Worm (Caenorhabditis elegans) whole organism, L1 larva: ENCODE measurements around the gene Y65A5A.1.
A peak's percentile ranks its signal among the peaks of the same experiment; 100 is the strongest.

Source experiments
- Y116A8C.19 ChIP-seq: sonication (generic microtip); optimal IDR thresholded peaks from 2 replicates; lab custom pipeline; 2016; ENCODE audit warnings: missing compliant biosample characterization, missing genetic modification characterization, borderline replicate concordance
- aha-1 ChIP-seq: fragments of 150-350 bp; optimal IDR thresholded peaks from 2 replicates; lab custom pipeline; 2014; ENCODE audit warnings: missing biosample characterization, missing genetic modification characterization
- aly-2 ChIP-seq: fragments of 150-350 bp; optimal IDR thresholded peaks from 2 replicates; lab custom pipeline; 2014; ENCODE audit warnings: missing biosample characterization, missing genetic modification characterization
- ceh-82 ChIP-seq, 3 experiments: fragments of 150-350 bp in 1 of 3; sonication (generic microtip) in 2 of 3; optimal IDR thresholded peaks; 2 replicates each; lab custom pipeline; 2014 to 2017; ENCODE audit warnings: missing biosample characterization in 3 of 3, missing genetic modification characterization in 3 of 3
- ceh-90 ChIP-seq: sonication (generic microtip); optimal IDR thresholded peaks from 2 replicates; lab custom pipeline; 2016; ENCODE audit warnings: missing genetic modification characterization, missing compliant biosample characterization
- ces-1 ChIP-seq: fragments of 150-350 bp; optimal IDR thresholded peaks from 2 replicates; lab custom pipeline; 2014; ENCODE audit warnings: missing biosample characterization, missing genetic modification reagents, missing genetic modification characterization
- dpl-1 ChIP-seq, 3 experiments: fragments of 150-350 bp in 2 of 3; sonication (generic microtip) in 1 of 3; optimal IDR thresholded peaks; 2 replicates each; lab custom pipeline; 2014 to 2017; ENCODE audit warnings: missing biosample characterization in 3 of 3, missing genetic modification characterization in 3 of 3, missing genetic modification reagents in 3 of 3
- dsc-1 ChIP-seq: sonication (generic microtip); optimal IDR thresholded peaks from 2 replicates; lab custom pipeline; 2016; ENCODE audit warnings: mild to moderate bottlenecking, missing genetic modification characterization, missing compliant biosample characterization
- efl-3 ChIP-seq: fragments of 200-800 bp; sonication (Bioruptor generic); optimal IDR thresholded peaks from 2 replicates; lab custom pipeline; 2018; ENCODE audit warnings: mild to moderate bottlenecking, missing genetic modification characterization, missing compliant biosample characterization
- egl-13 ChIP-seq: sonication (generic microtip); optimal IDR thresholded peaks from 2 replicates; lab custom pipeline; 2016; ENCODE audit warnings: missing genotype, missing genetic modification reagents, missing genetic modification characterization, missing compliant biosample characterization
- egl-27 ChIP-seq, 2 experiments: fragments of 150-350 bp in 1 of 2; sonication (generic microtip); optimal IDR thresholded peaks; 3 replicates each; lab custom pipeline; 2017 to 2018; ENCODE audit warnings: missing biosample characterization in 2 of 2, missing genetic modification characterization in 2 of 2, missing genetic modification reagents in 2 of 2
- elt-2 ChIP-seq: sonication (generic microtip); optimal IDR thresholded peaks from 2 replicates; lab custom pipeline; 2016; ENCODE audit warnings: missing genetic modification characterization, mild to moderate bottlenecking, inconsistent platforms, missing compliant biosample characterization, missing genetic modification reagents
- elt-3 ChIP-seq, 6 experiments: fragments of 150-350 bp in 1 of 6; sonication (generic microtip); optimal IDR thresholded peaks; 2 replicates each; lab custom pipeline; 2017 to 2018; ENCODE audit warnings: missing biosample characterization in 6 of 6, missing genetic modification characterization in 6 of 6, inconsistent platforms in 1 of 6
- ets-5 ChIP-seq: fragments of 200-800 bp; sonication (Bioruptor generic); IDR thresholded peaks from 2 replicates; pipeline ENCODE4 v1.3.6; 2022; ENCODE audit warnings: missing genetic modification characterization, missing compliant biosample characterization
- fkh-10 ChIP-seq: sonication (generic microtip); optimal IDR thresholded peaks from 2 replicates; lab custom pipeline; 2017; ENCODE audit warnings: missing biosample characterization, missing genetic modification reagents, missing genetic modification characterization
- fkh-4 ChIP-seq: sonication (generic microtip); optimal IDR thresholded peaks from 2 replicates; lab custom pipeline; 2016; ENCODE audit warnings: missing compliant biosample characterization, missing genetic modification characterization, borderline replicate concordance
- hlh-17 ChIP-seq: fragments of 200-800 bp; sonication (Bioruptor generic); optimal IDR thresholded peaks from 2 replicates; lab custom pipeline; 2018; ENCODE audit warnings: missing genetic modification characterization, mild to moderate bottlenecking, missing compliant biosample characterization, moderate library complexity, borderline replicate concordance
- hpl-2 ChIP-seq: fragments of 150-350 bp; optimal IDR thresholded peaks from 2 replicates; lab custom pipeline; 2014; ENCODE audit warnings: missing biosample characterization, missing genetic modification reagents, missing genetic modification characterization
- jun-1 ChIP-seq: fragments of 150-350 bp; optimal IDR thresholded peaks from 2 replicates; lab custom pipeline; 2014; ENCODE audit warnings: missing biosample characterization, missing genetic modification reagents, missing genetic modification characterization
- lin-13 ChIP-seq: fragments of 150-350 bp; optimal IDR thresholded peaks from 2 replicates; lab custom pipeline; 2014; ENCODE audit warnings: missing biosample characterization, missing genetic modification reagents, missing genetic modification characterization
- lin-35 ChIP-seq, 2 experiments: fragments of 150-350 bp; optimal IDR thresholded peaks; 2 replicates each; lab custom pipeline; 2014; ENCODE audit warnings: missing biosample characterization in 2 of 2, missing genetic modification characterization in 2 of 2, missing genetic modification reagents in 2 of 2
- lir-3 ChIP-seq: sonication (generic microtip); optimal IDR thresholded peaks from 2 replicates; lab custom pipeline; 2016; ENCODE audit warnings: mild to moderate bottlenecking, missing genetic modification characterization, moderate library complexity, missing compliant biosample characterization; ENCODE audit not compliant: poor library complexity
- lsy-2 ChIP-seq, 2 experiments: fragments of 150-350 bp; optimal IDR thresholded peaks; 2 replicates each; lab custom pipeline; 2014; ENCODE audit warnings: missing biosample characterization in 2 of 2, missing genetic modification characterization in 2 of 2
- mdl-1 ChIP-seq, 2 experiments: fragments of 150-350 bp; optimal IDR thresholded peaks; 2 replicates each; lab custom pipeline; 2014 to 2017; ENCODE audit warnings: missing biosample characterization in 2 of 2, missing genetic modification characterization in 2 of 2, inconsistent platforms in 1 of 2
- mef-2 ChIP-seq: fragments of 150-350 bp; optimal IDR thresholded peaks from 2 replicates; lab custom pipeline; 2014; ENCODE audit warnings: missing biosample characterization, missing genetic modification characterization
- nhr-11 ChIP-seq: fragments of 150-350 bp; optimal IDR thresholded peaks from 2 replicates; lab custom pipeline; 2014; ENCODE audit warnings: missing biosample characterization, missing genetic modification characterization
- nhr-20 ChIP-seq: sonication (generic microtip); optimal IDR thresholded peaks from 2 replicates; lab custom pipeline; 2016; ENCODE audit warnings: mild to moderate bottlenecking, missing genetic modification characterization, missing compliant biosample characterization
- nhr-76 ChIP-seq: sonication (generic microtip); optimal IDR thresholded peaks from 2 replicates; lab custom pipeline; 2017; ENCODE audit warnings: missing biosample characterization, missing genetic modification characterization
- nhr-77 ChIP-seq: fragments of 150-350 bp; optimal IDR thresholded peaks from 2 replicates; lab custom pipeline; 2014; ENCODE audit warnings: missing biosample characterization, missing genetic modification characterization
- nhr-90 ChIP-seq: sonication (generic microtip); optimal IDR thresholded peaks from 2 replicates; lab custom pipeline; 2016; ENCODE audit warnings: mild to moderate bottlenecking, missing genetic modification characterization, missing compliant biosample characterization; ENCODE audit not compliant: poor library complexity
- pag-3 ChIP-seq: sonication (generic microtip); optimal IDR thresholded peaks from 2 replicates; lab custom pipeline; 2017; ENCODE audit warnings: missing genetic modification characterization, mild to moderate bottlenecking, missing compliant biosample characterization, antibody characterized with exemption, borderline replicate concordance; ENCODE audit not compliant: insufficient read depth
- pax-3 ChIP-seq: fragments of 200-800 bp; sonication (Bioruptor generic); optimal IDR thresholded peaks from 2 replicates; lab custom pipeline; 2018; ENCODE audit warnings: mild to moderate bottlenecking, missing genetic modification characterization, moderate library complexity, missing compliant biosample characterization
- rnt-1 ChIP-seq: sonication (generic microtip); optimal IDR thresholded peaks from 2 replicates; lab custom pipeline; 2016; ENCODE audit warnings: mild to moderate bottlenecking, missing genetic modification characterization, moderate library complexity, missing compliant biosample characterization
- snpc-4 ChIP-seq: fragments of 150-350 bp; optimal IDR thresholded peaks from 2 replicates; lab custom pipeline; 2014; ENCODE audit warnings: missing biosample characterization, missing genetic modification characterization
- sox-4 ChIP-seq: sonication (generic microtip); optimal IDR thresholded peaks from 2 replicates; lab custom pipeline; 2016; ENCODE audit warnings: missing genetic modification characterization, missing compliant biosample characterization
- sup-37 ChIP-seq: fragments of 200-800 bp; sonication (Bioruptor generic); optimal IDR thresholded peaks from 2 replicates; lab custom pipeline; 2018; ENCODE audit warnings: mild to moderate bottlenecking, missing genetic modification characterization, missing compliant biosample characterization
- tbx-2 ChIP-seq: sonication (generic microtip); optimal IDR thresholded peaks from 2 replicates; lab custom pipeline; 2016; ENCODE audit warnings: missing genetic modification characterization, missing compliant biosample characterization
- tlp-1 ChIP-seq: fragments of 150-350 bp; optimal IDR thresholded peaks from 2 replicates; lab custom pipeline; 2014; ENCODE audit warnings: missing biosample characterization, missing genetic modification characterization
- unc-30 ChIP-seq: sonication (generic microtip); optimal IDR thresholded peaks from 2 replicates; lab custom pipeline; 2017; ENCODE audit warnings: missing biosample characterization, missing genetic modification characterization
- unc-62 ChIP-seq: fragments of 150-350 bp; optimal IDR thresholded peaks from 2 replicates; lab custom pipeline; 2014; ENCODE audit warnings: missing biosample characterization, missing genetic modification reagents, missing genetic modification characterization
- unc-98 ChIP-seq: fragments of 200-800 bp; sonication (Bioruptor generic); IDR thresholded peaks from 2 replicates; pipeline ENCODE4 v1.3.6; 2022; ENCODE audit warnings: missing genetic modification characterization, missing compliant biosample characterization
- vab-15 ChIP-seq: sonication (generic microtip); optimal IDR thresholded peaks from 2 replicates; lab custom pipeline; 2017; ENCODE audit warnings: missing genotype, mild to moderate bottlenecking, missing genetic modification characterization, missing compliant biosample characterization
- xbp-1 ChIP-seq: sonication (generic microtip); optimal IDR thresholded peaks from 2 replicates; lab custom pipeline; 2016; ENCODE audit warnings: missing genetic modification characterization, missing compliant biosample characterization
- zip-4 ChIP-seq: fragments of 200-800 bp; sonication (Bioruptor generic); optimal IDR thresholded peaks from 2 replicates; lab custom pipeline; 2018; ENCODE audit warnings: mild to moderate bottlenecking, missing genetic modification characterization, moderate library complexity, missing compliant biosample characterization
- ztf-4 ChIP-seq: fragments of 150-350 bp; optimal IDR thresholded peaks from 2 replicates; lab custom pipeline; 2014; ENCODE audit warnings: missing biosample characterization, missing genetic modification characterization

Y65A5A.1 gene

ce11 chrIV:16421903-16422557, 22.4 kb upstream of the Y65A5A.1 start (continued):
- TF ChIP-seq ces-1: no peak
- no peak for TF ChIP-seq sox-4 (tag; lab: Kevin White, UChicago)
- no peak for TF ChIP-seq jun-1 (tag; lab: Kevin White, UChicago)
- no peak for TF ChIP-seq aha-1
- peak in 2 of 3 experiments; percentile 15 to 57 for TF ChIP-seq dpl-1 (GFP tag; optimal IDR thresholded peaks at IDR 0.05; lab: Kevin White, UChicago)
- TF ChIP-seq, all 84 proteins: peak for 13

ce11 chrIV:16415100-16415973, 15.7 kb upstream of the Y65A5A.1 start:
- peak; percentile 99 for TF ChIP-seq fkh-4 (tag; lab: Kevin White, UChicago)
- peak; percentile 82 for TF ChIP-seq zip-4 (GFP tag; lab: Kevin White, UChicago)
- TF ChIP-seq nhr-77: no peak
- no peak for TF ChIP-seq hpl-2
- TF ChIP-seq efl-3 (GFP tag; lab: Kevin White, UChicago): peak; percentile 79
- no peak for TF ChIP-seq vab-15
- TF ChIP-seq hlh-17 (GFP tag; lab: Kevin White, UChicago): peak; percentile 82
- TF ChIP-seq tlp-1: no peak
- peak; percentile 52 for TF ChIP-seq jun-1 (tag; lab: Kevin White, UChicago)
- peak; percentile 51 for TF ChIP-seq lin-13 (GFP tag; lab: Kevin White, UChicago)
- peak; percentile 99 for TF ChIP-seq ceh-90 (tag; lab: Kevin White, UChicago)
- TF ChIP-seq nhr-20 (tag; lab: Kevin White, UChicago): peak; percentile 89
- TF ChIP-seq pag-3 (tag; lab: Kevin White, UChicago): no peak
- TF ChIP-seq unc-30 (tag; lab: Kevin White, UChicago): no peak
- peak; percentile 85 for TF ChIP-seq Y116A8C.19 (tag; lab: Kevin White, UChicago)
- TF ChIP-seq unc-62: no peak
- peak; percentile 72 for TF ChIP-seq elt-2
- peak; percentile 97 for TF ChIP-seq egl-13 (tag; lab: Kevin White, UChicago)
- peak in 1 of 2 experiments; percentile 5 for TF ChIP-seq mdl-1 (tag; optimal IDR thresholded peaks at IDR 0.05; lab: Kevin White, UChicago)
- peak; percentile 96 for TF ChIP-seq nhr-90 (tag; lab: Kevin White, UChicago)
- peak; percentile 98 for TF ChIP-seq lir-3 (tag; lab: Kevin White, UChicago)
- no peak for TF ChIP-seq nhr-76 (tag; lab: Kevin White, UChicago)
- peak; percentile 16 for TF ChIP-seq ztf-4 (tag; lab: Kevin White, UChicago)
- TF ChIP-seq aly-2 (tag; lab: Kevin White, UChicago): peak; percentile 62
- TF ChIP-seq pax-3 (tag; lab: Kevin White, UChicago): peak; percentile 90
- TF ChIP-seq rnt-1 (tag; lab: Kevin White, UChicago): peak; percentile 100
- TF ChIP-seq dsc-1: peak; percentile 96
- TF ChIP-seq lsy-2 (tag; optimal IDR thresholded peaks at IDR 0.05; lab: Kevin White, UChicago): peak; percentile 74 to 81
- peak; percentile 45 for TF ChIP-seq nhr-11 (tag; lab: Kevin White, UChicago)
- peak; percentile 73 to 76 (median 74) for TF ChIP-seq ceh-82 (tag; optimal IDR thresholded peaks at IDR 0.05; lab: Kevin White, UChicago)
- TF ChIP-seq tbx-2 (tag; lab: Kevin White, UChicago): peak; percentile 91
- no peak for TF ChIP-seq ces-1
- no peak for TF ChIP-seq fkh-10
- TF ChIP-seq sup-37 (GFP tag; lab: Kevin White, UChicago): peak; percentile 70
- TF ChIP-seq lin-35 (GFP tag; optimal IDR thresholded peaks at IDR 0.05; lab: Kevin White, UChicago): peak; percentile 92 to 97
- peak; percentile 96 for TF ChIP-seq unc-98 (GFP tag; lab: Robert Waterston, UW)
- peak; percentile 50 for TF ChIP-seq snpc-4
- TF ChIP-seq xbp-1 (tag; lab: Kevin White, UChicago): peak; percentile 87
- TF ChIP-seq elt-3 (tag; optimal IDR thresholded peaks at IDR 0.05; lab: Kevin White, UChicago): peak in 2 of 6 experiments; percentile 42 to 64
- no peak for TF ChIP-seq mef-2 (tag; lab: Kevin White, UChicago)
- TF ChIP-seq egl-27 (tag; optimal IDR thresholded peaks at IDR 0.05; lab: Kevin White, UChicago): no peak
- no peak for TF ChIP-seq ets-5
